Fruit fly (Drosophila melanogaster) S2 (cell line): Measurements from ENCODE around the gene Prestin.

Experiments
- CG8478 ChIP-seq: fragments of >200 bp; optimal IDR thresholded peaks from 2 replicates; lab custom pipeline; 2018
- CTCF ChIP-seq, 2 experiments: fragments of >200 bp; optimal IDR thresholded peaks; 2 replicates each; lab custom pipeline; 2018

DNA sequence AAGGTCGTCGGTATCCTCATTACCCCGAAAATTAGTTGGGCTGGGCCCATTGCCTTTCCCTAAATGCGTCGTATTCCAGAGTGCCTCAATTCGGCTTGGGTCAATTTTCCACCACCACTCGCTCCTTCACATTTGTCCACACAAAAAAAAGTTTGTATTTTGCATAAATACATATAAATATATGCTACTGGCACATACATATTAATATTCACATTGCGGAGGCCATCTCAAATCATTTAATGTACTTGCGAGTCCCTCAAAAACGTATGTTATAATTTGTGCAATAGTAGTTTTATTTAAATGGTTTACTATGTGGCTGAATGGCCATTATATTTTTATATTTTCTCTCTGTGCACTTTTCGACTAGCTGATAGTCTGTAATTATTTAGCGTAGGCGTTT is 34.0 kb upstream of the Prestin start:
- no peak for TF ChIP-seq CG8478
- no peak for TF ChIP-seq CTCF (optimal IDR thresholded peaks at IDR 0.05; lab: Kevin White, UChicago)
